Worm (Caenorhabditis elegans) whole organism, late embryonic: Measurements from ENCODE around the gene tyra-3.

Source experiments
- C08G9.2 ChIP-seq: sonication (generic microtip); optimal IDR thresholded peaks from 2 replicates; lab custom pipeline; 2016; ENCODE audit warnings: mild to moderate bottlenecking, missing genetic modification characterization, moderate library complexity, missing compliant biosample characterization
- T23F11.4 ChIP-seq: fragments of 200-800 bp; sonication (Bioruptor generic); optimal IDR thresholded peaks from 2 replicates; lab custom pipeline; 2018; ENCODE audit warnings: mild to moderate bottlenecking, missing genetic modification characterization, missing compliant biosample characterization
- Y22D7AL.16 ChIP-seq: sonication (generic microtip); optimal IDR thresholded peaks from 2 replicates; lab custom pipeline; 2016; ENCODE audit warnings: missing genetic modification characterization, missing compliant biosample characterization
- ceh-14 ChIP-seq: sonication (generic microtip); optimal IDR thresholded peaks from 2 replicates; lab custom pipeline; 2016; ENCODE audit warnings: missing genotype, missing genetic modification characterization, missing compliant biosample characterization
- ceh-18 ChIP-seq: sonication (generic microtip); optimal IDR thresholded peaks from 2 replicates; lab custom pipeline; 2016; ENCODE audit warnings: missing genetic modification characterization, missing compliant biosample characterization
- ceh-19 ChIP-seq: fragments of 200-800 bp; sonication (Bioruptor generic); optimal IDR thresholded peaks from 2 replicates; lab custom pipeline; 2018; ENCODE audit warnings: mild to moderate bottlenecking, missing genetic modification characterization, missing compliant biosample characterization
- ceh-2 ChIP-seq: sonication (generic microtip); optimal IDR thresholded peaks from 2 replicates; lab custom pipeline; 2016; ENCODE audit warnings: missing genotype, missing genetic modification characterization, missing compliant biosample characterization
- ceh-22 ChIP-seq: sonication (generic microtip); optimal IDR thresholded peaks from 2 replicates; lab custom pipeline; 2017; ENCODE audit warnings: missing biosample characterization, missing genetic modification characterization
- ceh-30 ChIP-seq: fragments of 150-350 bp; optimal IDR thresholded peaks from 2 replicates; lab custom pipeline; 2014; ENCODE audit warnings: missing biosample characterization, missing genetic modification characterization
- ceh-31 ChIP-seq: sonication (generic microtip); optimal IDR thresholded peaks from 2 replicates; lab custom pipeline; 2016; ENCODE audit warnings: missing genetic modification characterization, missing compliant biosample characterization
- ceh-45 ChIP-seq: fragments of 200-800 bp; sonication (Bioruptor generic); IDR thresholded peaks from 2 replicates; pipeline ENCODE4 v1.3.6; 2022; ENCODE audit warnings: missing genetic modification reagents, missing genetic modification characterization, missing compliant biosample characterization
- ceh-48 ChIP-seq: sonication (generic microtip); optimal IDR thresholded peaks from 2 replicates; lab custom pipeline; 2016; ENCODE audit warnings: missing genetic modification characterization, inconsistent platforms, missing compliant biosample characterization
- che-1 ChIP-seq: sonication (generic microtip); optimal IDR thresholded peaks from 2 replicates; lab custom pipeline; 2016; ENCODE audit warnings: mild to moderate bottlenecking, missing genetic modification characterization, missing compliant biosample characterization
- ets-4 ChIP-seq: sonication (generic microtip); optimal IDR thresholded peaks from 2 replicates; lab custom pipeline; 2016; ENCODE audit warnings: missing genetic modification characterization, missing compliant biosample characterization
- hlh-13 ChIP-seq: fragments of 200-800 bp; sonication (Bioruptor generic); optimal IDR thresholded peaks from 2 replicates; lab custom pipeline; 2018; ENCODE audit warnings: mild to moderate bottlenecking, missing genetic modification characterization, missing compliant biosample characterization
- hlh-30 ChIP-seq: sonication (generic microtip); optimal IDR thresholded peaks from 2 replicates; lab custom pipeline; 2017; ENCODE audit warnings: antibody characterized with exemption, missing genetic modification characterization, missing compliant biosample characterization; ENCODE audit not compliant: insufficient read depth
- hlh-8 ChIP-seq: sonication (generic microtip); optimal IDR thresholded peaks from 2 replicates; lab custom pipeline; 2016; ENCODE audit warnings: missing genotype, missing genetic modification characterization, missing compliant biosample characterization
- mec-3 ChIP-seq: sonication (generic microtip); optimal IDR thresholded peaks from 2 replicates; lab custom pipeline; 2016; ENCODE audit warnings: borderline replicate concordance, missing genetic modification characterization, missing compliant biosample characterization
- nfya-1 ChIP-seq: sonication (generic microtip); optimal IDR thresholded peaks from 2 replicates; lab custom pipeline; 2017; ENCODE audit warnings: missing genetic modification characterization, mild to moderate bottlenecking, missing compliant biosample characterization, antibody characterized with exemption, moderate library complexity
- npax-4 ChIP-seq: sonication (generic microtip); optimal IDR thresholded peaks from 2 replicates; lab custom pipeline; 2016; ENCODE audit warnings: missing genetic modification characterization, missing compliant biosample characterization
- odd-2 ChIP-seq: sonication (generic microtip); optimal IDR thresholded peaks from 2 replicates; lab custom pipeline; 2017; ENCODE audit warnings: antibody characterized with exemption, mild to moderate bottlenecking, missing genetic modification characterization, missing compliant biosample characterization
- pag-3 ChIP-seq: sonication (generic microtip); optimal IDR thresholded peaks from 2 replicates; lab custom pipeline; 2016; ENCODE audit warnings: missing compliant biosample characterization, missing genetic modification characterization, borderline replicate concordance
- pax-1 ChIP-seq: fragments of 150-350 bp; optimal IDR thresholded peaks from 2 replicates; lab custom pipeline; 2014; ENCODE audit warnings: missing biosample characterization, missing genetic modification characterization
- pha-4 ChIP-seq: fragments of 150-350 bp; optimal IDR thresholded peaks from 2 replicates; lab custom pipeline; 2018; ENCODE audit warnings: missing biosample characterization, missing genetic modification reagents, missing genetic modification characterization
- rnt-1 ChIP-seq: sonication (generic microtip); optimal IDR thresholded peaks from 2 replicates; lab custom pipeline; 2016; ENCODE audit warnings: missing genetic modification characterization, missing compliant biosample characterization
- sdc-2 ChIP-seq: sonication (generic microtip); optimal IDR thresholded peaks from 2 replicates; lab custom pipeline; 2016; ENCODE audit warnings: missing genotype, missing genetic modification characterization, missing compliant biosample characterization
- sox-2 ChIP-seq: fragments of 200-800 bp; sonication (Bioruptor generic); IDR thresholded peaks from 2 replicates; pipeline ENCODE4 v1.3.6; 2022; ENCODE audit warnings: missing genetic modification reagents, missing genetic modification characterization, missing compliant biosample characterization
- tbx-2 ChIP-seq: sonication (generic microtip); optimal IDR thresholded peaks from 2 replicates; lab custom pipeline; 2016; ENCODE audit warnings: missing genetic modification characterization, missing compliant biosample characterization
- unc-3 ChIP-seq, 2 experiments: fragments of 200-800 bp in 1 of 2; sonication (Bioruptor generic) in 1 of 2; sonication (generic microtip) in 1 of 2; conservative IDR thresholded peaks in 1 of 2; optimal IDR thresholded peaks in 1 of 2; 2 replicates each; pipeline versions ENCODE4 v1.3.6 to Lab custom; 2016 to 2022; ENCODE audit warnings: missing compliant biosample characterization in 2 of 2, missing genetic modification characterization in 2 of 2, missing genetic modification reagents in 1 of 2
- unc-42 ChIP-seq: sonication (generic microtip); optimal IDR thresholded peaks from 2 replicates; lab custom pipeline; 2016; ENCODE audit warnings: missing genotype, missing genetic modification characterization, missing compliant biosample characterization
- unc-86 ChIP-seq: sonication (generic microtip); optimal IDR thresholded peaks from 2 replicates; lab custom pipeline; 2016; ENCODE audit warnings: missing genetic modification characterization, missing compliant biosample characterization
- zip-5 ChIP-seq: sonication (generic microtip); optimal IDR thresholded peaks from 2 replicates; lab custom pipeline; 2016; ENCODE audit warnings: missing genetic modification characterization, missing compliant biosample characterization
- ztf-16 ChIP-seq: sonication (generic microtip); optimal IDR thresholded peaks from 2 replicates; lab custom pipeline; 2017; ENCODE audit warnings: missing genetic modification characterization, missing compliant biosample characterization

tyra-3 gene

DNA sequence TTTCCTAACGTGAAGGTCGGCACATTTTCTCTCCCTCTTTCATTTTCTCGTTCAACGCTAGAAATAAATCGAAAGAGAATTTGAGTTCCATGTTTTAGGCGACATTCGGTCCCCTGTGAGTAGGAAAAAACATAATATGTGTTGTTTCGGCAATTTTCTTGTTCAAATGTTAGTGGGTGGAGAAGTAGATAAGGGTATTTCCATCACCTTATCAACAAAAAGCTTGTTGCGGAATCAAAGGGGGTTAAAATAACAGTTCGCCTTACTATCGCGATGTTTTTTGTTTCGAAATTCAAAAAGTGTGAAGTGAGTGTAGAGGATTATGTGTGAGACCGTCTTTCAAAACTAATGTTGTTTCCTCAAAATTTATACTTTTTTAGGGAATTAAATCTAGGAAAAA lies 33.7 kb downstream of the tyra-3 start:
- no peak for TF ChIP-seq mec-3
- no peak for TF ChIP-seq pax-1
- no peak for TF ChIP-seq ceh-2 (tag; lab: Kevin White, UChicago)
- TF ChIP-seq rnt-1 (tag; lab: Kevin White, UChicago) = no peak
- TF ChIP-seq ceh-48 (tag; lab: Kevin White, UChicago) = no peak
- TF ChIP-seq, all 69 proteins: peak for 0

DNA sequence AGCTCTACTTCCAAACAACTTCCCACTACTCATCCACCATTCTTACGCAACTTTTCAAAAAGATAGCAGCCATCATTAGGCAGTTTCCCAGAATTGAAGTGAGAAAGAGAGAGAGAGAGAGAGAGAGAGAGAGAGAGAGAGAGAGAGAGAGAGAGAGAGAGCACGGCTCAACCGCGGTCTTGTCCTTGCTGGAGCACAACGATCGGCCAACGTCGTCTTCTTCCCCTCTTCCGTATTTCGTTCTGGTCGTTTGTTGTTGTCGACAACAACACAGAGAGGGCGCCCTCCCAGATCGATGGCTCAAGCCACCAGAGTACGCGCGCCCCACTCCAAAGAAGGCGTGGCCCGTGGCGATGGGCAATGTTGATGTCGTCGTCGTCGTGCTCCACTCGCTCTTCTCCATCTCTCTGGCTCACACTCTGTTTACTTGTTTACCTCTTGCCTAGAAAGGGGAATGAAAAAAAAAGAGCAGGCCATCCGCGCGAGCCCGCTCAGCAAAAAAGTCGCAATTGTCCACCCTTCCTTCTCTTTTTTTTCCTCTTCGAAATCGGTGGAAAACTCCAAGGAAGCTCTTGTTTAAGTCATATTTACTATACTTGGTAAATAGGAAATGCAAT lies 34.3 kb downstream of the tyra-3 start:
- peak; percentile 33 for TF ChIP-seq tbx-2 (tag; lab: Kevin White, UChicago)
- TF ChIP-seq unc-42 (tag; lab: Kevin White, UChicago) = peak; percentile 42
- peak; percentile 12 for TF ChIP-seq ceh-31 (tag; lab: Kevin White, UChicago)
- peak; percentile 33 for TF ChIP-seq ceh-14
- TF ChIP-seq ceh-45 (GFP tag; lab: Robert Waterston, UW) = no peak
- TF ChIP-seq pha-4 (tag; lab: Kevin White, UChicago) = no peak
- peak; percentile 24 for TF ChIP-seq C08G9.2 (tag; lab: Kevin White, UChicago)

DNA sequence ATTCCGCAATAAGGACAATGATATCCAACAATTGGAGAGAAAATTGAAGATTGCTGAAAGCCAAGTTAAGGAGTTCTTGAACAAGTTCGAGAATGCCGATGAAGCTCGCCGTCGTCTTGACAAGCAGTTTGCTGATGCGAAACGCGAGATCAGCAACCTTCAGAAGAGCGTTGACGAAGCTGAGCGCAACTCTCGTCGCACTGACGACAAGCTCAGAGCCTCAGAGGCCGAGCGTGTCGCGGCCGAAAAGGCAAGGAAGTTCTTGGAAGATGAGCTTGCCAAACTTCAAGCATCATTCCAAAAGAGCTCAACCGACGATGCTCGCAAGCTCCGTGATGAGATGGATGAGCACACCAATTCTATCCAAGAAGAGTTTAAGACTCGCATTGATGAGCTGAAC lies 38.5 kb downstream of the tyra-3 start:
- no peak for TF ChIP-seq unc-42 (tag; lab: Kevin White, UChicago)
- no peak for TF ChIP-seq ceh-14
- TF ChIP-seq rnt-1 (tag; lab: Kevin White, UChicago) = no peak
- no peak for TF ChIP-seq pag-3 (tag; lab: Kevin White, UChicago)
- no peak for TF ChIP-seq mec-3
- no peak for TF ChIP-seq nfya-1
- no peak for TF ChIP-seq sdc-2 (tag; lab: Kevin White, UChicago)
- TF ChIP-seq unc-3 (GFP tag; conservative IDR thresholded peaks at IDR 0.05; lab: Robert Waterston, UW) = no peak
- TF ChIP-seq unc-3 (tag; optimal IDR thresholded peaks at IDR 0.05; lab: Kevin White, UChicago) = no peak
- TF ChIP-seq che-1 (tag; lab: Kevin White, UChicago) = no peak
- no peak for TF ChIP-seq ceh-22 (tag; lab: Kevin White, UChicago)
- TF ChIP-seq sox-2 = no peak
- no peak for TF ChIP-seq ceh-2 (tag; lab: Kevin White, UChicago)
- no peak for TF ChIP-seq ets-4 (tag; lab: Kevin White, UChicago)
- no peak for TF ChIP-seq ceh-30 (tag; lab: Kevin White, UChicago)
- no peak for TF ChIP-seq ceh-31 (tag; lab: Kevin White, UChicago)
- no peak for TF ChIP-seq odd-2 (tag; lab: Kevin White, UChicago)
- no peak for TF ChIP-seq hlh-8
- TF ChIP-seq hlh-30 = no peak

DNA sequence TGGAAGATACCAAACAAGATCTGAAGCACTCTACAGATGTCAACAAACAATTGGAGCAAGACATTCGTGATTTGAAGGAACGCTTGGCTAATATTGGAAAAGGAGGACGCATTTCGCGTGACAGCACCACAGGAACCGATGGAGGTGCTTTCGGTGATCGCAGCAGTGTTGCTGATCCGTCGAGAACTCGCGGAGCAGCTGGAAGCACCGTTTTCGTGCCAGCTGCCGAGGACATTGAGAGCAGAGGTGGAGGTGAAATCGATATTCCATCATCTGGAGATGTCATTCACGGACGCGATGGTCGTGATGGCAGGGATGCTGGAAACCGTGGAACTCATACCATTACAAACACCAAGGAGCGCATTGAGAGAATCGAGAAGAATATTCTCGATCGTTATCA lies 39.8 kb downstream of the tyra-3 start:
- TF ChIP-seq ztf-16 (tag; lab: Kevin White, UChicago) (no peak), T23F11.4 (GFP tag; lab: Kevin White, UChicago) (no peak), ceh-19 (no peak), ceh-45 (GFP tag; lab: Robert Waterston, UW) (no peak), C08G9.2 (tag; lab: Kevin White, UChicago) (no peak), npax-4 (tag; lab: Kevin White, UChicago) (no peak), Y22D7AL.16 (tag; lab: Kevin White, UChicago) (no peak), unc-86 (no peak), hlh-13 (GFP tag; lab: Kevin White, UChicago) (no peak), mec-3 (no peak), ceh-2 (tag; lab: Kevin White, UChicago) (no peak), ceh-30 (tag; lab: Kevin White, UChicago) (no peak)

DNA sequence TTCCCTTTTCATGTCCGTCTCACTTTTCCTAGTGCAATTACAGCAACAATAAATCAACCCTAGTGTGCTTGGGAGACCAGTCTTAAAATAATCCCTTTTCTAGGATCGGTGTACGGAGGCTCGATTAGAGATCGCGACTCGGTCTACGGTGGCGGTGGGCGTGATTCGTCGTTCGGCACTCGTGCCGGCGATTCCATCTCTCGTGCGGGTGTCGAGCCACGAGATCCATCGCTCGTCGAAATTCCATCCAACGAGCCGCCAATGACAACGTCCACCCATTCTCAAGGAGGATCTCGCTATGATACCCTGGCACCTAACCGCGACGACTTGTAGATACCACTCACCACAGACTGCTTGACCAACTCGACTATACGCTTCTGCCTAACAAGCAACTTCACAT lies 44.7 kb downstream of the tyra-3 start:
- TF ChIP-seq ceh-31 (tag; lab: Kevin White, UChicago) = no peak
- TF ChIP-seq unc-86 = no peak
- no peak for TF ChIP-seq npax-4 (tag; lab: Kevin White, UChicago)
- TF ChIP-seq zip-5 (tag; lab: Kevin White, UChicago) = no peak
- no peak for TF ChIP-seq ceh-19
- no peak for TF ChIP-seq ceh-18
